Fruit fly (Drosophila melanogaster) whole organism, adult: ENCODE measurements around the gene Cdep.

ENCODE experiments used
- CG12768 ChIP-seq: fragments of 200-800 bp; sonication (Bioruptor generic); optimal IDR thresholded peaks from 2 replicates; lab custom pipeline; 2017; ENCODE audit warnings: missing biosample characterization, missing genetic modification characterization, mild to moderate bottlenecking, moderate library complexity, missing genetic modification reagents
- Clk ChIP-seq: fragments of 200-800 bp; sonication (Bioruptor generic); optimal IDR thresholded peaks from 2 replicates; lab custom pipeline; 2017; ENCODE audit warnings: missing biosample characterization, missing genetic modification characterization
- cic ChIP-seq: fragments of 200-800 bp; sonication (Bioruptor generic); optimal IDR thresholded peaks from 2 replicates; lab custom pipeline; 2017; ENCODE audit warnings: missing biosample characterization, mild to moderate bottlenecking, missing genetic modification characterization, moderate library complexity
- tj ChIP-seq: fragments of 200-800 bp; sonication (Bioruptor generic); optimal IDR thresholded peaks from 3 replicates; lab custom pipeline; 2017; ENCODE audit warnings: missing biosample characterization, mild to moderate bottlenecking, missing genetic modification characterization, moderate library complexity

DNA sequence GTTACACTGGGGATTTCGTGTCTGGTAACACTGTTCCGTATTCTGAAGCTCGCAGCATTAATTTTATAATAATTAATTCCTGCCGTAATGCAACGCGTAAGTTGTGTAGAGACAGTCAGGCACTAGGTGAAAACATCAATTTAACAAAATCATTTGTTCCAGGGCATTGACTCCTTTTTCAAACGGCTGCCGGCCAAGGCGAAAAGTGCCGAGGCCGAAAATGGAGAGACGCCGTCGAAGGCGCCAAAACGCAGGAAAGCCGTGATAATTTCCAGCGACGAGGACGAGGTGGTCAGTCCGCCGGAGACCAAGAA lies 3.8 kb upstream of the Cdep start:
- TF ChIP-seq CG12768 (GFP tag; lab: Kevin White, UChicago), result no peak
- TF ChIP-seq cic (GFP tag; lab: Kevin White, UChicago), result no peak
- no peak for TF ChIP-seq Clk (GFP tag; lab: Kevin White, UChicago)
- TF ChIP-seq tj (GFP tag; lab: Kevin White, UChicago), result no peak
